Worm (Caenorhabditis elegans) whole organism, young adult: ENCODE results near the gene ttc-4.

Experiments used
- unc-130 ChIP-seq: sonication (generic microtip); optimal IDR thresholded peaks from 2 replicates; lab custom pipeline; 2016; ENCODE audit warnings: missing genetic modification reagents, missing genetic modification characterization, missing compliant biosample characterization
- unc-62 ChIP-seq: fragments of 150-350 bp; optimal IDR thresholded peaks from 2 replicates; lab custom pipeline; 2014; ENCODE audit warnings: missing biosample characterization, missing genetic modification reagents, missing genetic modification characterization
- zfh-2 ChIP-seq: fragments of 200-800 bp; sonication (Bioruptor generic); conservative IDR thresholded peaks from 2 replicates; pipeline ENCODE4 v1.3.6; 2022; ENCODE audit warnings: missing genetic modification reagents, missing genetic modification characterization, missing compliant biosample characterization
- ztf-18 ChIP-seq: sonication (generic microtip); optimal IDR thresholded peaks from 2 replicates; lab custom pipeline; 2016; ENCODE audit warnings: missing genotype, mild to moderate bottlenecking, missing genetic modification characterization, missing compliant biosample characterization

- TF ChIP-seq ztf-18 (tag; lab: Kevin White, UChicago) (no peak), unc-130 (GFP tag; lab: Kevin White, UChicago) (no peak), zfh-2 (GFP tag; lab: Robert Waterston, UW) (no peak), unc-62 (no peak)
These were observed 49.8 kb upstream of the ttc-4 start, which contains the start of gene ins-13 for ce11 chrII:5544764-5545163.
